Worm (Caenorhabditis elegans) whole organism, mixed stage, embryonic: ENCODE data around the gene wdfy-2.

Experiments used
- ces-1 ChIP-seq: fragments of 150-350 bp; optimal IDR thresholded peaks from 2 replicates; lab custom pipeline; 2014; ENCODE audit warnings: missing biosample characterization, missing genetic modification reagents, missing genetic modification characterization
- elt-3 ChIP-seq: fragments of 150-350 bp; optimal IDR thresholded peaks from 2 replicates; lab custom pipeline; 2014; ENCODE audit warnings: missing biosample characterization, missing genetic modification characterization
- mep-1 ChIP-seq: fragments of 150-350 bp; optimal IDR thresholded peaks from 2 replicates; lab custom pipeline; 2017; ENCODE audit warnings: missing biosample characterization, missing genetic modification reagents, missing genetic modification characterization, inconsistent platforms
- nhr-237 ChIP-seq: fragments of 150-350 bp; optimal IDR thresholded peaks from 2 replicates; lab custom pipeline; 2014; ENCODE audit warnings: missing biosample characterization, missing genetic modification characterization
- nhr-76 ChIP-seq: sonication (generic microtip); optimal IDR thresholded peaks from 2 replicates; lab custom pipeline; 2017; ENCODE audit warnings: missing biosample characterization, missing genetic modification characterization

DNA sequence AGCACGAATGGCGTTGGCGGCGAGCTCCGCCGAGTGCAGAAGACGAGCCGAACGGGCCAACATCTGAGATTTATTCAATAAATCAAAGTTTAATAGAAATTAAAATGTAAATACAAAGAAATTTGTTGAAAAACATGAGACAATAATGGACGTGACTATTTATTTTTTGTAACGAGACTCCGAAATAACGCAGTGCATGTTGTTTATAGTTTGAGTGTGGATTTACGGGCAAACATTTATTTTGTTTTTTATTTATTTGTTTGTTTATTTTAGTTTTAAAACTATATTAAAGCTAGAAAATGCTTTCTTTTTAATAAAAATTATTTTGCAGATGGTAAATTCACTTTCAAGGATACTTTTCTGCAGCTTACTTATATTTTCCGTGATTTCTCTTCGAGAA lies 33.0 kb downstream of the wdfy-2 start, which contains the start of the genes sdhb-1 and cup-15:
- TF ChIP-seq ces-1 (GFP tag; lab: Kevin White, UChicago) (no peak), elt-3 (no peak), mep-1 (tag; lab: Kevin White, UChicago) (no peak), nhr-237 (tag; lab: Kevin White, UChicago) (no peak), nhr-76 (tag; lab: Kevin White, UChicago) (no peak)
